Fruit fly (Drosophila melanogaster): ENCODE results near the gene Mt2.

- TF ChIP-seq Eip74EF (GFP tag; optimal IDR thresholded peaks at IDR 0.05) (no peak), slou (GFP tag; optimal IDR thresholded peaks at IDR 0.05) (no peak), pb (GFP tag; optimal IDR thresholded peaks at IDR 0.05) (no peak), oc (tag; optimal IDR thresholded peaks at IDR 0.05) (no peak), Ptx1 (GFP tag; IDR thresholded peaks at IDR 0.05) (no peak), CG15011 (GFP tag; optimal IDR thresholded peaks at IDR 0.05) (no peak), HmgZ (tag; optimal IDR thresholded peaks at IDR 0.05) (no peak), CG4617 (GFP tag; optimal IDR thresholded peaks at IDR 0.05; ENCODE audit: borderline replicate concordance) (no peak), CG31224 (GFP tag; IDR thresholded peaks at IDR 0.05) (no peak), CG7786 (GFP tag; optimal IDR thresholded peaks at IDR 0.05) (no peak), nerfin-1 (tag; optimal IDR thresholded peaks at IDR 0.05) (no peak)
Observed at dm6 chr2L:12091522-12091921, 4.8 kb upstream of the Mt2 start, which contains the start of gene Pex19.
